Fruit fly (Drosophila melanogaster) whole organism, prepupa: ENCODE data around the gene Rpn12R.

ENCODE experiments used
- Blimp-1 ChIP-seq: fragments of 200-800 bp; sonication (Bioruptor generic); optimal IDR thresholded peaks from 3 replicates; lab custom pipeline; 2017; ENCODE audit warnings: missing biosample characterization, missing genetic modification characterization, mild to moderate bottlenecking, moderate library complexity, missing genetic modification reagents
- CG10631 ChIP-seq: fragments of 200-800 bp; sonication (Bioruptor generic); optimal IDR thresholded peaks from 2 replicates; lab custom pipeline; 2016; ENCODE audit warnings: missing biosample characterization, missing genetic modification characterization
- CG10669 ChIP-seq: fragments of 200-800 bp; sonication (Bioruptor generic); optimal IDR thresholded peaks from 3 replicates; lab custom pipeline; 2018; ENCODE audit warnings: missing biosample characterization, mild to moderate bottlenecking, missing genetic modification characterization, moderate library complexity
- CG11294 ChIP-seq: fragments of 200-800 bp; sonication (Bioruptor generic); IDR thresholded peaks from 2 replicates; pipeline ENCODE4 v1.3.6; 2022; ENCODE audit warnings: missing biosample characterization, missing genetic modification characterization
- CG11762 ChIP-seq: fragments of 200-800 bp; sonication (Bioruptor generic); optimal IDR thresholded peaks from 3 replicates; lab custom pipeline; 2016; ENCODE audit warnings: missing biosample characterization, missing genetic modification characterization; ENCODE audit not compliant: insufficient read depth
- CG11902 ChIP-seq: fragments of 200-800 bp; sonication (Bioruptor generic); optimal IDR thresholded peaks from 3 replicates; lab custom pipeline; 2016; ENCODE audit warnings: missing biosample characterization, missing genetic modification characterization
- CG15336 ChIP-seq: fragments of 200-800 bp; sonication (Bioruptor generic); IDR thresholded peaks from 2 replicates; pipeline ENCODE4 v1.3.6; 2022; ENCODE audit warnings: missing biosample characterization, missing genetic modification characterization
- CG1621 ChIP-seq: fragments of 200-800 bp; sonication (Bioruptor generic); optimal IDR thresholded peaks from 3 replicates; lab custom pipeline; 2018; ENCODE audit warnings: missing biosample characterization, mild to moderate bottlenecking, missing genetic modification characterization
- CG16779 ChIP-seq: fragments of 200-800 bp; sonication (Bioruptor generic); optimal IDR thresholded peaks from 3 replicates; lab custom pipeline; 2017; ENCODE audit warnings: missing biosample characterization, mild to moderate bottlenecking, missing genetic modification characterization
- CG3032 ChIP-seq: fragments of 200-800 bp; optimal IDR thresholded peaks from 2 replicates; lab custom pipeline; 2019; ENCODE audit warnings: missing biosample characterization, mild to moderate bottlenecking, missing genetic modification characterization, moderate library complexity
- CG32006 ChIP-seq: fragments of 200-800 bp; sonication (Bioruptor generic); optimal IDR thresholded peaks from 3 replicates; lab custom pipeline; 2017; ENCODE audit warnings: missing biosample characterization, mild to moderate bottlenecking, missing genetic modification characterization
- CG34406 ChIP-seq: fragments of 200-800 bp; sonication (Bioruptor generic); optimal IDR thresholded peaks from 3 replicates; lab custom pipeline; 2016; ENCODE audit warnings: missing biosample characterization, missing genetic modification characterization
- CG3919 ChIP-seq: fragments of 200-800 bp; sonication (Bioruptor generic); optimal IDR thresholded peaks from 3 replicates; lab custom pipeline; 2016; ENCODE audit warnings: missing biosample characterization, missing genetic modification characterization
- CG6276 ChIP-seq: fragments of 200-800 bp; sonication (Bioruptor generic); optimal IDR thresholded peaks from 2 replicates; lab custom pipeline; 2017; ENCODE audit warnings: missing biosample characterization, mild to moderate bottlenecking, missing genetic modification characterization
- CG6792 ChIP-seq: fragments of 200-800 bp; sonication (Bioruptor generic); optimal IDR thresholded peaks from 3 replicates; lab custom pipeline; 2016; ENCODE audit warnings: missing biosample characterization, missing genetic modification characterization
- CG6854 ChIP-seq: fragments of 200-800 bp; sonication (Bioruptor generic); optimal IDR thresholded peaks from 2 replicates; lab custom pipeline; 2017; ENCODE audit warnings: missing biosample characterization, mild to moderate bottlenecking, missing genetic modification characterization
- CG8119 ChIP-seq: fragments of 200-800 bp; sonication (Bioruptor generic); IDR thresholded peaks from 3 replicates; pipeline ENCODE4 v1.3.6; 2022; ENCODE audit warnings: missing biosample characterization, missing genetic modification characterization
- CG8319 ChIP-seq: fragments of 200-800 bp; sonication (Bioruptor generic); optimal IDR thresholded peaks from 3 replicates; lab custom pipeline; 2016; ENCODE audit warnings: missing biosample characterization, missing genetic modification characterization
- CG8632 ChIP-seq: fragments of 200-800 bp; sonication (Bioruptor generic); optimal IDR thresholded peaks from 3 replicates; lab custom pipeline; 2016; ENCODE audit warnings: missing biosample characterization, missing genetic modification characterization
- Eip75B ChIP-seq: fragments of 200-800 bp; sonication (Bioruptor generic); optimal IDR thresholded peaks from 3 replicates; lab custom pipeline; 2016; ENCODE audit warnings: missing biosample characterization, missing genetic modification characterization
- Eip78C ChIP-seq: fragments of 200-800 bp; sonication (Bioruptor generic); peaks from one replicate; lab custom pipeline; 2016; ENCODE audit warnings: missing biosample characterization, missing genetic modification characterization
- Ets21C ChIP-seq: fragments of 200-800 bp; sonication (Bioruptor generic); optimal IDR thresholded peaks from 3 replicates; lab custom pipeline; 2016; ENCODE audit warnings: missing biosample characterization, missing genetic modification characterization
- Ets96B ChIP-seq: fragments of 200-800 bp; optimal IDR thresholded peaks from 2 replicates; lab custom pipeline; 2019; ENCODE audit warnings: missing biosample characterization, mild to moderate bottlenecking, missing genetic modification characterization, moderate library complexity
- Gug ChIP-seq: fragments of 200-800 bp; sonication (Bioruptor generic); IDR thresholded peaks from 2 replicates; pipeline ENCODE4 v1.3.6; 2022; ENCODE audit warnings: missing biosample characterization, missing genetic modification characterization
- Hr38 ChIP-seq: sonication (Bioruptor generic); optimal IDR thresholded peaks from 2 replicates; lab custom pipeline; 2016; ENCODE audit warnings: missing biosample characterization, missing genetic modification characterization
- Hr39 ChIP-seq: fragments of 200-800 bp; sonication (Bioruptor generic); optimal IDR thresholded peaks from 2 replicates; lab custom pipeline; 2016; ENCODE audit warnings: missing biosample characterization, missing genetic modification characterization
- Hr4 ChIP-seq: fragments of 200-800 bp; sonication (Bioruptor generic); optimal IDR thresholded peaks from 3 replicates; lab custom pipeline; 2016; ENCODE audit warnings: missing biosample characterization, missing genetic modification characterization
- Lpt ChIP-seq: fragments of 200-800 bp; sonication (Bioruptor generic); optimal IDR thresholded peaks from 3 replicates; lab custom pipeline; 2016; ENCODE audit warnings: missing biosample characterization, missing genetic modification characterization
- OdsH ChIP-seq: fragments of 200-800 bp; sonication (Bioruptor generic); optimal IDR thresholded peaks from 3 replicates; lab custom pipeline; 2016; ENCODE audit warnings: missing biosample characterization, missing genetic modification characterization
- Sox102F ChIP-seq: fragments of 200-800 bp; sonication (Bioruptor generic); optimal IDR thresholded peaks from 2 replicates; lab custom pipeline; 2016; ENCODE audit warnings: missing biosample characterization, mild to moderate bottlenecking, missing genetic modification characterization
- Sox14 ChIP-seq: fragments of 200-800 bp; sonication (Bioruptor generic); optimal IDR thresholded peaks from 3 replicates; lab custom pipeline; 2016; ENCODE audit warnings: missing biosample characterization, missing genetic modification characterization
- Sox15 ChIP-seq: fragments of 200-800 bp; sonication (Bioruptor generic); optimal IDR thresholded peaks from 3 replicates; lab custom pipeline; 2016; ENCODE audit warnings: missing biosample characterization, missing genetic modification characterization
- achi ChIP-seq: fragments of 200-800 bp; sonication (Bioruptor generic); optimal IDR thresholded peaks from 3 replicates; lab custom pipeline; 2016; ENCODE audit warnings: missing biosample characterization, missing genetic modification characterization
- acj6 ChIP-seq: fragments of 200-800 bp; sonication (Bioruptor generic); optimal IDR thresholded peaks from 3 replicates; lab custom pipeline; 2016; ENCODE audit warnings: missing biosample characterization, missing genetic modification characterization
- dac ChIP-seq: fragments of 200-800 bp; sonication (Bioruptor generic); optimal IDR thresholded peaks from 2 replicates; lab custom pipeline; 2017; ENCODE audit warnings: missing biosample characterization, mild to moderate bottlenecking, missing genetic modification characterization
- dsx ChIP-seq: fragments of 200-800 bp; optimal IDR thresholded peaks from 3 replicates; lab custom pipeline; 2019; ENCODE audit warnings: missing biosample characterization, mild to moderate bottlenecking, missing genetic modification characterization, moderate library complexity; ENCODE audit not compliant: poor library complexity, severe bottlenecking
- eg ChIP-seq: fragments of 200-800 bp; sonication (Bioruptor generic); IDR thresholded peaks from 3 replicates; pipeline ENCODE4 v1.3.6; 2022; ENCODE audit warnings: missing biosample characterization, missing genetic modification characterization
- esn ChIP-seq: fragments of 200-800 bp; sonication (Bioruptor generic); optimal IDR thresholded peaks from 2 replicates; lab custom pipeline; 2016; ENCODE audit warnings: missing biosample characterization, mild to moderate bottlenecking, missing genetic modification characterization, moderate library complexity
- fd59A ChIP-seq: fragments of 200-800 bp; sonication (Bioruptor generic); optimal IDR thresholded peaks from 2 replicates; lab custom pipeline; 2017; ENCODE audit warnings: missing biosample characterization, mild to moderate bottlenecking, missing genetic modification characterization, missing genetic modification reagents
- fd85E ChIP-seq: fragments of 200-800 bp; sonication (Bioruptor generic); optimal IDR thresholded peaks from 3 replicates; lab custom pipeline; 2016; ENCODE audit warnings: missing biosample characterization, missing genetic modification characterization
- fkh ChIP-seq: fragments of 200-800 bp; sonication (Bioruptor generic); optimal IDR thresholded peaks from 3 replicates; lab custom pipeline; 2017; ENCODE audit warnings: missing biosample characterization, mild to moderate bottlenecking, missing genetic modification characterization, moderate library complexity
- lz ChIP-seq: fragments of 200-800 bp; sonication (Bioruptor generic); optimal IDR thresholded peaks from 3 replicates; lab custom pipeline; 2016; ENCODE audit warnings: missing biosample characterization, missing genetic modification characterization
- net ChIP-seq: fragments of 200-800 bp; sonication (Bioruptor generic); optimal IDR thresholded peaks from 3 replicates; lab custom pipeline; 2016; ENCODE audit warnings: missing biosample characterization, missing genetic modification characterization
- pdm3 ChIP-seq: fragments of 200-800 bp; sonication (Bioruptor generic); optimal IDR thresholded peaks from 3 replicates; lab custom pipeline; 2016; ENCODE audit warnings: missing biosample characterization, missing genetic modification characterization
- spab ChIP-seq: fragments of 200-800 bp; sonication (Bioruptor generic); optimal IDR thresholded peaks from 2 replicates; lab custom pipeline; 2017; ENCODE audit warnings: missing biosample characterization, mild to moderate bottlenecking, missing genetic modification characterization, missing genetic modification reagents
- svp ChIP-seq: fragments of 200-800 bp; sonication (Bioruptor generic); peaks from one replicate; lab custom pipeline; 2016; ENCODE audit warnings: missing biosample characterization, missing genetic modification characterization
- topi ChIP-seq: fragments of 200-800 bp; sonication (Bioruptor generic); optimal IDR thresholded peaks from 3 replicates; lab custom pipeline; 2016; ENCODE audit warnings: missing biosample characterization, missing genetic modification characterization
- vri ChIP-seq: fragments of 200-800 bp; sonication (Bioruptor generic); optimal IDR thresholded peaks from 3 replicates; lab custom pipeline; 2016; ENCODE audit warnings: missing biosample characterization, mild to moderate bottlenecking, missing genetic modification characterization

The Rpn12R gene

dm6 chr3L:15005774-15006173 is 36.6 kb downstream of the Rpn12R start (continued):
- peak; percentile 44 for TF ChIP-seq OdsH
- TF ChIP-seq pdm3 (GFP tag; lab: Kevin White, UChicago): peak; percentile 10
- no peak for TF ChIP-seq esn (GFP tag; lab: Kevin White, UChicago)
- TF ChIP-seq CG1621 (tag; lab: Kevin White, UChicago): peak; percentile 1
- TF ChIP-seq CG3032: peak; percentile 50
- TF ChIP-seq CG6792: peak; percentile 30
- no peak for TF ChIP-seq CG8119 (GFP tag; lab: Robert Waterston, UW)
- TF ChIP-seq vri (GFP tag; lab: Kevin White, UChicago): no peak
- peak; percentile 8 for TF ChIP-seq CG16779 (tag; lab: Kevin White, UChicago)
- no peak for TF ChIP-seq lz
- peak; percentile 14 for TF ChIP-seq Hr4
- TF ChIP-seq dsx (GFP tag; lab: Kevin White, UChicago): peak; percentile 67
- no peak for TF ChIP-seq fkh (GFP tag; lab: Kevin White, UChicago)

- peak; percentile 72 for TF ChIP-seq svp (GFP tag; lab: Kevin White, UChicago)
- TF ChIP-seq CG11762: peak; percentile 59
- no peak for TF ChIP-seq fkh (GFP tag; lab: Kevin White, UChicago)
- TF ChIP-seq Hr4: peak; percentile 67
- TF ChIP-seq CG8632 (GFP tag; lab: Kevin White, UChicago): peak; percentile 6
- TF ChIP-seq dac (GFP tag; lab: Kevin White, UChicago): peak; percentile 9
- TF ChIP-seq achi (GFP tag; lab: Kevin White, UChicago): peak; percentile 63
- TF ChIP-seq topi (GFP tag; lab: Kevin White, UChicago): peak; percentile 56
- no peak for TF ChIP-seq Sox15 (GFP tag; lab: Kevin White, UChicago)
- peak; percentile 55 for TF ChIP-seq lz
- TF ChIP-seq Sox14: peak; percentile 64
- TF ChIP-seq esn (GFP tag; lab: Kevin White, UChicago): peak; percentile 66
- TF ChIP-seq Sox102F (GFP tag; lab: Kevin White, UChicago): peak; percentile 63
- TF ChIP-seq CG11902 (GFP tag; lab: Kevin White, UChicago): no peak
- TF ChIP-seq eg (GFP tag; lab: Robert Waterston, UW): peak; percentile 78
- TF ChIP-seq CG16779 (tag; lab: Kevin White, UChicago): no peak
- peak; percentile 16 for TF ChIP-seq CG3032
- TF ChIP-seq acj6 (GFP tag; lab: Kevin White, UChicago): peak; percentile 52
- peak; percentile 59 for TF ChIP-seq CG10669 (GFP tag; lab: Kevin White, UChicago)
- peak; percentile 90 for TF ChIP-seq Eip78C (GFP tag; lab: Kevin White, UChicago)
- TF ChIP-seq Eip75B: peak; percentile 62
- TF ChIP-seq CG6792: peak; percentile 32
- no peak for TF ChIP-seq Hr38 (GFP tag; lab: Kevin White, UChicago)
- TF ChIP-seq Hr39 (GFP tag; lab: Kevin White, UChicago): peak; percentile 64
- peak; percentile 80 for TF ChIP-seq CG8119 (GFP tag; lab: Robert Waterston, UW)
- no peak for TF ChIP-seq Blimp-1 (GFP tag; lab: Kevin White, UChicago)
- peak; percentile 31 for TF ChIP-seq vri (GFP tag; lab: Kevin White, UChicago)
- no peak for TF ChIP-seq OdsH
- TF ChIP-seq spab (GFP tag; lab: Kevin White, UChicago): no peak
- TF ChIP-seq Gug: peak; percentile 34; the same call in 1 of the 2 replicates
- no peak for TF ChIP-seq fd59A (GFP tag; lab: Kevin White, UChicago)
- peak; percentile 46 for TF ChIP-seq CG10631 (GFP tag; lab: Kevin White, UChicago)
- TF ChIP-seq CG3919 (GFP tag; lab: Kevin White, UChicago): peak; percentile 79
- peak; percentile 48 for TF ChIP-seq CG6276
- no peak for TF ChIP-seq dsx (GFP tag; lab: Kevin White, UChicago)
- TF ChIP-seq net (GFP tag; lab: Kevin White, UChicago): peak; percentile 56
- TF ChIP-seq fd85E: no peak
- TF ChIP-seq Lpt (GFP tag; lab: Kevin White, UChicago): peak; percentile 46
- peak; percentile 76 for TF ChIP-seq CG15336 (GFP tag; lab: Robert Waterston, UW)
- TF ChIP-seq CG6854 (GFP tag; lab: Kevin White, UChicago): no peak
- no peak for TF ChIP-seq CG32006 (GFP tag; lab: Kevin White, UChicago)
- TF ChIP-seq CG1621 (tag; lab: Kevin White, UChicago): peak; percentile 22
- peak; percentile 34; the same call in 1 of the 2 replicates for TF ChIP-seq CG11294 (GFP tag; lab: Robert Waterston, UW)
- peak; percentile 52 for TF ChIP-seq CG34406 (GFP tag; lab: Kevin White, UChicago)
- TF ChIP-seq Ets96B (tag; lab: Kevin White, UChicago): peak; percentile 57
- peak; percentile 27 for TF ChIP-seq CG8319 (GFP tag; lab: Kevin White, UChicago)
- no peak for TF ChIP-seq Ets21C (GFP tag; lab: Kevin White, UChicago)
- peak; percentile 60 for TF ChIP-seq pdm3 (GFP tag; lab: Kevin White, UChicago)
Measured at dm6 chr3L:15005085-15005484, 37.3 kb downstream of the Rpn12R start.
